Fruit fly (Drosophila melanogaster): ENCODE results near the gene Cad96Ca.

The Cad96Ca gene

DNA sequence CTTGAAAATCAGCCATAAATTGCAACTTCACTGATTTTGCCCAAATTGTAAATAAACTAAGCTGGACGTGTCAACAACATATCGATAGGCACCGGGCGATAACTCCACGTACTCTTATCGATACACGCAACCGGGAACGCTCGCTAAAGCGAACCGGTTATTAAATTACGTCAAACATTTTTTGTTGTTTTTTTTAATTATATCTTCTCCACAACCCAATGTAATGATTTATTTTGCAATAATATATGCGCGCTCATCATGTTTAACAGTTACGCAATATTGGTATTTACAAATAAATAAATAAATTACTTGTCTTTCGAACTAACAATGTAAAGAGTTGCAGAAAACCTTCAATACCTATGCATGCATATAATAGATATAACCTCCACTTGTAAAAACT is 7.0 kb upstream of the Cad96Ca start, which contains the start of gene Saysd1 (continued):
- TF ChIP-seq CG17361 (GFP tag; IDR thresholded peaks at IDR 0.05) (0 out of 3 replicates have a peak, but pooled peaks have one; percentile 39), CG12104 (GFP tag; optimal IDR thresholded peaks at IDR 0.05) (no peak), slp2 (GFP tag; optimal IDR thresholded peaks at IDR 0.05) (no peak), Dfd (GFP tag; optimal IDR thresholded peaks at IDR 0.05) (no peak), Dad (GFP tag; optimal IDR thresholded peaks at IDR 0.05) (no peak), CG16779 (GFP tag; IDR thresholded peaks at IDR 0.05) (no peak), wek (GFP tag; optimal IDR thresholded peaks at IDR 0.05) (peak; percentile 62), CG15011 (GFP tag; optimal IDR thresholded peaks at IDR 0.05) (no peak), CG4404 (GFP tag; IDR thresholded peaks at IDR 0.05) (no peak), gsb (GFP tag; IDR thresholded peaks at IDR 0.05) (no peak), Elba2 (GFP tag; optimal IDR thresholded peaks at IDR 0.05) (no peak), shn (GFP tag; optimal IDR thresholded peaks at IDR 0.05) (no peak), stwl (tag; optimal IDR thresholded peaks at IDR 0.05) (peak; percentile 83), fd102C (GFP tag; optimal IDR thresholded peaks at IDR 0.05) (no peak), CG4854 (GFP tag; optimal IDR thresholded peaks at IDR 0.05) (peak; percentile 14), usp (GFP tag; optimal IDR thresholded peaks at IDR 0.05) (no peak), CG1233 (GFP tag; optimal IDR thresholded peaks at IDR 0.05) (peak; percentile 13), CG3995 (GFP tag; optimal IDR thresholded peaks at IDR 0.05) (no peak), CG16815 (GFP tag; optimal IDR thresholded peaks at IDR 0.05) (no peak), Hr51 (GFP tag; optimal IDR thresholded peaks at IDR 0.05) (peak in 1 of 2 experiments; percentile 11), scrt (GFP tag; optimal IDR thresholded peaks at IDR 0.05) (no peak), D19B (GFP tag; optimal IDR thresholded peaks at IDR 0.05) (no peak), CG17829 (tag; optimal IDR thresholded peaks at IDR 0.05) (no peak), Gsc (GFP tag; IDR thresholded peaks at IDR 0.05) (no peak), hbn (GFP tag; IDR thresholded peaks at IDR 0.05; ENCODE audit: partially characterized antibody) (peak; percentile 78), Ets65A (GFP tag) (peak; percentile 50), ERR (GFP tag; optimal IDR thresholded peaks at IDR 0.05) (no peak), Adf1 (GFP tag; IDR thresholded peaks at IDR 0.05) (no peak), CG10147 (GFP tag; optimal IDR thresholded peaks at IDR 0.05) (peak; percentile 13), CG1529 (GFP tag; optimal IDR thresholded peaks at IDR 0.05) (no peak), hb (GFP tag; IDR thresholded peaks at IDR 0.05; ENCODE audit: partially characterized antibody) (peak; percentile 85), slou (GFP tag; optimal IDR thresholded peaks at IDR 0.05) (no peak), CG12942 (GFP tag; optimal IDR thresholded peaks at IDR 0.05) (no peak), disco-r (GFP tag; optimal IDR thresholded peaks at IDR 0.05) (no peak), CG10431 (GFP tag; optimal IDR thresholded peaks at IDR 0.05) (no peak), CG6683 (GFP tag; optimal IDR thresholded peaks at IDR 0.05) (no peak), D (optimal IDR thresholded peaks at IDR 0.05) (no peak), D (GFP tag; optimal IDR thresholded peaks at IDR 0.05) (no peak), exex (tag; optimal IDR thresholded peaks at IDR 0.05) (peak; percentile 9), al (GFP tag; IDR thresholded peaks at IDR 0.05) (no peak), CG31365 (tag; optimal IDR thresholded peaks at IDR 0.05) (no peak), wor (GFP tag; IDR thresholded peaks at IDR 0.05) (no peak), Doc2 (GFP tag; IDR thresholded peaks at IDR 0.05) (no peak), ci (GFP tag; IDR thresholded peaks at IDR 0.05) (0 out of 3 replicates have a peak, but pooled peaks have one; percentile 17), CG9797 (GFP tag; optimal IDR thresholded peaks at IDR 0.05) (no peak), CG11085 (GFP tag; IDR thresholded peaks at IDR 0.05) (0 out of 2 replicates have a peak, but pooled peaks have one; percentile 8), gsb-n (tag; optimal IDR thresholded peaks at IDR 0.05) (no peak), wdn (GFP tag; IDR thresholded peaks at IDR 0.05) (no peak), ap (GFP tag; IDR thresholded peaks at IDR 0.05) (no peak), tll (GFP tag; optimal IDR thresholded peaks at IDR 0.05) (no peak), gcm (GFP tag; optimal IDR thresholded peaks at IDR 0.05) (no peak), CG17612 (GFP tag; IDR thresholded peaks at IDR 0.05) (no peak)
